Worm (Caenorhabditis elegans) whole organism, L1 larva: Measurements from ENCODE around the gene Y50E8A.1.

ENCODE experiments used
- aha-1 ChIP-seq: fragments of 150-350 bp; optimal IDR thresholded peaks from 2 replicates; lab custom pipeline; 2014; ENCODE audit warnings: missing biosample characterization, missing genetic modification characterization
- ama-1 ChIP-seq: fragments of 150-350 bp; optimal IDR thresholded peaks from 2 replicates; lab custom pipeline; 2014
- elt-3 ChIP-seq, 6 experiments: fragments of 150-350 bp in 1 of 6; sonication (generic microtip); optimal IDR thresholded peaks; 2 replicates each; lab custom pipeline; 2017 to 2018; ENCODE audit warnings: missing biosample characterization in 6 of 6, missing genetic modification characterization in 6 of 6, inconsistent platforms in 1 of 6
- lin-13 ChIP-seq: fragments of 150-350 bp; optimal IDR thresholded peaks from 2 replicates; lab custom pipeline; 2014; ENCODE audit warnings: missing biosample characterization, missing genetic modification reagents, missing genetic modification characterization
- nhr-77 ChIP-seq: fragments of 150-350 bp; optimal IDR thresholded peaks from 2 replicates; lab custom pipeline; 2014; ENCODE audit warnings: missing biosample characterization, missing genetic modification characterization
- pqm-1 ChIP-seq: sonication (generic microtip); optimal IDR thresholded peaks from 3 replicates; lab custom pipeline; 2017; ENCODE audit warnings: missing biosample characterization, missing genetic modification characterization

DNA sequence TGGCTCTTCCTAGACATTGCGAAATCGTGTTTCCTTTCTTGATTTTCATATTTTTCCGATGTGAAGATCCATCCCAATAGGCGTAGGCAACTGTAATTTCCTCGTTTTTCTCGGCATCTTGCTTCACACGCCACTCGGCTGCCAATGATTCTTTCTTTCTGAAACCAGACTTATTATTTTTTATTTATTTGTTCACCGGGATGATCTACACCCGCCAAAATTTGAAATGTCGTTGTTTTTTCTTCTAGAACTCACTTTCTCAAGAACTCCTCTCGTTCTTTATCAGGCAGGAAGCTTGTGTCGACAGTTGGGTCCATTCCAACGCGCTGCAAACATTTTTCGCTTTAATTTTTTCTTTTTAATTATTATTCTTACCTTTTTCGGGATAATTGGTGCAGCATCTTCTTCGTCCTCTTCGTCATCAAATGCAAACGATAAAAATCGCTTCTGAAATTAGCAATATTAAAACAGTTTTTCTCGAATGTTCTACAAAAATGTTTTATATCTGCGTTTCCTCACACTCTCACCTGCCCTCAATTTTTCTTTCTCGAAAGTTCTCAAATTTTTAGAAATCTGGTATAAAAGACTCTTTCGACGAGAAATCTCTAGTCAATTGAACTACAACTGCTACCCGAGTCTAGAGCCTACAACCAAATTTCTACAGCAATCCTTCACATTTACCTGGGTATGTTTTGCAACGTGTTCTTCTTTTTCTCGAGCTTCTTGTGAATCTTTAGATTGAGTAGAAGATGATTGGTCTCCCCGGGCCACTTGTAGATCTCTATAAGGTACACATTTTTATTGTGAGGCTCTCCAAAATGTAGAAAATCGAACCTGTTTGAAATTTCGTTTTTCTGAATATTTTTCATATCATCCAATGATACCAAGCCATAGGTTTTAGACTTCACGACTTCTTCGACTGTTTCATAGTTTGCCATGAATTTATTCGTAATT is 42.1 kb upstream of the Y50E8A.1 start, which contains the start of gene hsp-90:
- TF ChIP-seq nhr-77 (no peak), elt-3 (tag; optimal IDR thresholded peaks at IDR 0.05; lab: Kevin White, UChicago) (no peak), aha-1 (no peak), ama-1 (no peak), lin-13 (GFP tag; lab: Kevin White, UChicago) (no peak), pqm-1 (tag; lab: Kevin White, UChicago) (no peak)
